Fruit fly (Drosophila melanogaster): ENCODE results near the gene CG33725.

Gene CG33725

DNA sequence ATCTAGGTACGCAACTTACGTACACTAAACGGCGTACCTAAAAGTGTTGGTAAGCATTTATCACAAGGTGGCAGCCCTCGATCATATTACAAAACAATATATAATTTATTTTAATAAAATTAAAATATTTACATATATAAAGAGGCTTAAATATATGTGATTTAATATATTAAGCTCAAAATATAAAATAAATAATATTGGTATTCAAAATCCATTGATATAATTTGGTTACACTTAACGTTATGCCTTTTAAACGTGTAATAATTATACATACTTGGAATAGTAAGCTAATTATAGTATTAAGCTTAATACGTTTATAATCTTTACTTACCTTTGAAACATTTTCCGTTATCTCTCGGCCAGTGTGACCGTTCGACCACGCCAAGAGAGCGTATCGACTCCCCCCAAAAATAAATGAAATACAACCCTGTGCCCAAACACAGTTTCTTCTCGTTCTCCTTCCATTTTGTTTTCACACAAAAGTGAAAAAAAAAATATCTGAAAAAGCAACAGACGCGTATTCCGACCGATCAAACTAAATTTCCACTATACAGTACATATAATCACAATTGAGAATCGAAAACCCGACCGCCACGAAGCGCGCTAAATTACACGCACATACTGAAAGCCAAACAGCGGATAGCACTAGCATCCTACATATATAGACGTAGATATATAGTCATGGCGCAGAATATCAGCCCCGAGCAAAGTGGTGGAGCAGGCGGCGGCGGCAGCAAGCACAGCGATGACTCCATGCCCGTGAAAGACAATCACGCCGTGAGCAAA lies 21.6 kb downstream of the CG33725 start, which contains the start of the genes CG10646 and vih:
Gene CG10646 (minus strand): TSS at position 30 of the 786 bp plus-strand sequence.
Gene vih (plus strand): TSS at position 428 of the 786 bp plus-strand sequence.
- TF ChIP-seq Sp1 (GFP tag; optimal IDR thresholded peaks at IDR 0.05) (peak; percentile 54), foxo (GFP tag; optimal IDR thresholded peaks at IDR 0.05) (peak in 1 of 2 experiments; percentile 66), tai (GFP tag; optimal IDR thresholded peaks at IDR 0.05) (no peak), h (GFP tag; optimal IDR thresholded peaks at IDR 0.05) (peak; percentile 59), CrebA (GFP tag; optimal IDR thresholded peaks at IDR 0.05; ENCODE audit: borderline replicate concordance) (no peak), br (GFP tag; optimal IDR thresholded peaks at IDR 0.05) (peak; percentile 11), Hr78 (GFP tag; optimal IDR thresholded peaks at IDR 0.05) (no peak), Jra (GFP tag; optimal IDR thresholded peaks at IDR 0.05) (no peak), Rel (GFP tag; optimal IDR thresholded peaks at IDR 0.05) (no peak), Rel (tag; optimal IDR thresholded peaks at IDR 0.05) (peak; percentile 43), rgr (GFP tag; optimal IDR thresholded peaks at IDR 0.05) (peak; percentile 60), fru (GFP tag; optimal IDR thresholded peaks at IDR 0.05) (peak; percentile 50), brk (GFP tag; optimal IDR thresholded peaks at IDR 0.05) (no peak), psq (GFP tag; optimal IDR thresholded peaks at IDR 0.05) (peak; percentile 67), Dfd (GFP tag; optimal IDR thresholded peaks at IDR 0.05) (no peak), dsf (GFP tag; optimal IDR thresholded peaks at IDR 0.05; ENCODE audit: borderline replicate concordance) (peak; percentile 24), CG9705 (GFP tag; optimal IDR thresholded peaks at IDR 0.05) (peak; percentile 40), GATAd (GFP tag; optimal IDR thresholded peaks at IDR 0.05) (no peak), OdsH (GFP tag; optimal IDR thresholded peaks at IDR 0.05) (peak; percentile 37), Hr83 (GFP tag; optimal IDR thresholded peaks at IDR 0.05; ENCODE audit: poor library complexity, severe bottlenecking) (peak; percentile 47), Myc (optimal IDR thresholded peaks at IDR 0.05) (peak; percentile 47), ey (GFP tag; optimal IDR thresholded peaks at IDR 0.05) (peak; percentile 12), jim (GFP tag; optimal IDR thresholded peaks at IDR 0.05) (no peak), sage (GFP tag; optimal IDR thresholded peaks at IDR 0.05) (no peak), HLH106 (tag; optimal IDR thresholded peaks at IDR 0.05) (peak; percentile 45), lola (GFP tag; optimal IDR thresholded peaks at IDR 0.05) (no peak), dl (GFP tag; optimal IDR thresholded peaks at IDR 0.05; ENCODE audit: insufficient read depth in 1 of 2, partially characterized antibody in 2 of 2) (no peak)

DNA sequence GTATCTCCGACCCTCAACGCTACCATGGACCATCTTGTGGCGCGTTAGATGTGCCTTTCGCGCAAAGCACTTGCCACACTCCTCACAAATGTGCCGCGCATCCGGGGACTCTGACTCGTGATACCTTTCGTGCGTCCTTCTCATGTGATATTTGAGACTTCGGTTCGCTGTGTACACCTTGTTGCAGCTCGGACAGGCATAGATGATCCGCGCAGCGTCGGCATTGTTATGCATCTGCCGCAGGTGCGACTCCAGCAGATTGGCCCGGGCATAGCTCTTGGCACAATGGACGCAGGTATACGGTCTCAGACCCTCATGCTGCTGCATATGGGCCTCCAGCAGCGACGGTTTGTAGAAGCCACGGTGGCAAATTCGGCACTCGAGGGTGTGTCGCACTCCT lies 23.6 kb downstream of the CG33725 start:
- TF ChIP-seq fru (GFP tag; optimal IDR thresholded peaks at IDR 0.05) (no peak), Myc (optimal IDR thresholded peaks at IDR 0.05) (no peak), rgr (GFP tag; optimal IDR thresholded peaks at IDR 0.05) (no peak), Rel (GFP tag; optimal IDR thresholded peaks at IDR 0.05) (no peak), Rel (tag; optimal IDR thresholded peaks at IDR 0.05) (no peak), woc (GFP tag; optimal IDR thresholded peaks at IDR 0.05) (no peak), psq (GFP tag; optimal IDR thresholded peaks at IDR 0.05) (no peak), CrebA (GFP tag; optimal IDR thresholded peaks at IDR 0.05; ENCODE audit: borderline replicate concordance) (no peak), Abd-B (GFP tag; optimal IDR thresholded peaks at IDR 0.05) (no peak)

- TF ChIP-seq Sp1 (GFP tag; optimal IDR thresholded peaks at IDR 0.05), result no peak
- peak; percentile 75 for TF ChIP-seq h (GFP tag; optimal IDR thresholded peaks at IDR 0.05)
Measured at dm6 chr3L:12506963-12507552, 24.6 kb downstream of the CG33725 start.

- TF ChIP-seq Hnf4 (GFP tag; optimal IDR thresholded peaks at IDR 0.05), result no peak
- TF ChIP-seq Jra (GFP tag; optimal IDR thresholded peaks at IDR 0.05), result no peak
- no peak for TF ChIP-seq psq (GFP tag; optimal IDR thresholded peaks at IDR 0.05)
- no peak for TF ChIP-seq dl (GFP tag; optimal IDR thresholded peaks at IDR 0.05; ENCODE audit: insufficient read depth in 1 of 2, partially characterized antibody in 2 of 2)
- TF ChIP-seq Sp1 (GFP tag; optimal IDR thresholded peaks at IDR 0.05), result no peak
- no peak for TF ChIP-seq CG32264 (GFP tag; optimal IDR thresholded peaks at IDR 0.05)
- TF ChIP-seq rgr (GFP tag; optimal IDR thresholded peaks at IDR 0.05), result no peak
- no peak for TF ChIP-seq dmrt93B (GFP tag; optimal IDR thresholded peaks at IDR 0.05)
- TF ChIP-seq CG9705 (GFP tag; optimal IDR thresholded peaks at IDR 0.05), result no peak
- no peak for TF ChIP-seq Rel (GFP tag; optimal IDR thresholded peaks at IDR 0.05)
- no peak for TF ChIP-seq Rel (tag; optimal IDR thresholded peaks at IDR 0.05)
- TF ChIP-seq OdsH (GFP tag; optimal IDR thresholded peaks at IDR 0.05), result no peak
- TF ChIP-seq ey (GFP tag; optimal IDR thresholded peaks at IDR 0.05), result no peak
Measured at dm6 chr3L:12507571-12507970, 25.2 kb downstream of the CG33725 start, which contains the start of gene CG10654. Gene CG10654, minus strand, starts transcription at chr3L:12507840.
